Worm (Caenorhabditis elegans) whole organism, L2 larva: ENCODE results near the gene hizr-1.

Source experiments
- C34F6.9 ChIP-seq: fragments of 150-350 bp; optimal IDR thresholded peaks from 2 replicates; lab custom pipeline; 2014; ENCODE audit warnings: missing biosample characterization, missing genetic modification characterization
- Y55F3AM.14 ChIP-seq: fragments of 200-800 bp; sonication (Bioruptor generic); optimal IDR thresholded peaks from 2 replicates; lab custom pipeline; 2018; ENCODE audit warnings: mild to moderate bottlenecking, missing genetic modification characterization, missing compliant biosample characterization
- ZK546.5 ChIP-seq: sonication (generic microtip); optimal IDR thresholded peaks from 2 replicates; lab custom pipeline; 2017; ENCODE audit warnings: missing biosample characterization, missing genetic modification characterization
- alr-1 ChIP-seq: fragments of 150-350 bp; optimal IDR thresholded peaks from 2 replicates; lab custom pipeline; 2014; ENCODE audit warnings: missing biosample characterization, missing genetic modification characterization
- ama-1 ChIP-seq: fragments of 150-350 bp; optimal IDR thresholded peaks from 2 replicates; lab custom pipeline; 2018; ENCODE audit warnings: inconsistent platforms
- ceh-16 ChIP-seq: fragments of 150-350 bp; optimal IDR thresholded peaks from 2 replicates; lab custom pipeline; 2014; ENCODE audit warnings: missing biosample characterization, missing genetic modification characterization
- ceh-82 ChIP-seq: fragments of 150-350 bp; optimal IDR thresholded peaks from 2 replicates; lab custom pipeline; 2014; ENCODE audit warnings: missing biosample characterization, missing genetic modification characterization
- crh-2 ChIP-seq: sonication (generic microtip); optimal IDR thresholded peaks from 2 replicates; lab custom pipeline; 2017; ENCODE audit warnings: missing biosample characterization, missing genetic modification characterization
- dmd-4 ChIP-seq: sonication (generic microtip); optimal IDR thresholded peaks from 2 replicates; lab custom pipeline; 2017; ENCODE audit warnings: missing biosample characterization, missing genetic modification characterization
- egl-27 ChIP-seq: sonication (generic microtip); optimal IDR thresholded peaks from 3 replicates; lab custom pipeline; 2017; ENCODE audit warnings: missing biosample characterization, missing genetic modification reagents, missing genetic modification characterization
- elt-1 ChIP-seq: fragments of 150-350 bp; optimal IDR thresholded peaks from 2 replicates; lab custom pipeline; 2014; ENCODE audit warnings: missing biosample characterization, missing genetic modification characterization
- fos-1 ChIP-seq: fragments of 150-350 bp; optimal IDR thresholded peaks from 2 replicates; lab custom pipeline; 2014; ENCODE audit warnings: missing biosample characterization, missing genetic modification characterization
- gmeb-1 ChIP-seq: fragments of 150-350 bp; optimal IDR thresholded peaks from 2 replicates; lab custom pipeline; 2014; ENCODE audit warnings: missing biosample characterization, missing genetic modification characterization
- lin-13 ChIP-seq: fragments of 150-350 bp; optimal IDR thresholded peaks from 2 replicates; lab custom pipeline; 2014; ENCODE audit warnings: missing biosample characterization, missing genetic modification reagents, missing genetic modification characterization
- lin-39 ChIP-seq: fragments of 150-350 bp; optimal IDR thresholded peaks from 2 replicates; lab custom pipeline; 2014; ENCODE audit warnings: missing biosample characterization, missing genetic modification reagents, missing genetic modification characterization
- lsy-2 ChIP-seq, 2 experiments: fragments of 150-350 bp in 1 of 2; sonication (generic microtip) in 1 of 2; optimal IDR thresholded peaks; 2 replicates each; lab custom pipeline; 2014 to 2017; ENCODE audit warnings: missing biosample characterization in 2 of 2, missing genetic modification characterization in 2 of 2
- mab-5 ChIP-seq: fragments of 150-350 bp; optimal IDR thresholded peaks from 2 replicates; lab custom pipeline; 2014; ENCODE audit warnings: missing biosample characterization, missing genetic modification characterization
- mbf-1 ChIP-seq: sonication (generic microtip); optimal IDR thresholded peaks from 2 replicates; lab custom pipeline; 2017; ENCODE audit warnings: missing biosample characterization, missing genetic modification characterization
- nhr-10 ChIP-seq: sonication (generic microtip); optimal IDR thresholded peaks from 2 replicates; lab custom pipeline; 2017; ENCODE audit warnings: missing biosample characterization, missing genetic modification characterization
- nhr-11 ChIP-seq: fragments of 150-350 bp; optimal IDR thresholded peaks from 2 replicates; lab custom pipeline; 2014; ENCODE audit warnings: missing biosample characterization, missing genetic modification characterization
- nhr-129 ChIP-seq: fragments of 150-350 bp; optimal IDR thresholded peaks from 2 replicates; lab custom pipeline; 2014; ENCODE audit warnings: missing biosample characterization, missing genetic modification characterization
- nhr-21 ChIP-seq: fragments of 150-350 bp; optimal IDR thresholded peaks from 2 replicates; lab custom pipeline; 2014; ENCODE audit warnings: missing biosample characterization, missing genetic modification characterization
- nhr-237 ChIP-seq: fragments of 150-350 bp; optimal IDR thresholded peaks from 2 replicates; lab custom pipeline; 2014; ENCODE audit warnings: missing biosample characterization, missing genetic modification characterization
- nhr-6 ChIP-seq: fragments of 150-350 bp; optimal IDR thresholded peaks from 2 replicates; lab custom pipeline; 2014; ENCODE audit warnings: missing biosample characterization, missing genetic modification characterization
- peb-1 ChIP-seq: fragments of 150-350 bp; optimal IDR thresholded peaks from 2 replicates; lab custom pipeline; 2014; ENCODE audit warnings: missing biosample characterization, missing genetic modification characterization
- sem-4 ChIP-seq: fragments of 150-350 bp; optimal IDR thresholded peaks from 2 replicates; lab custom pipeline; 2014; ENCODE audit warnings: missing biosample characterization, missing genetic modification reagents, missing genetic modification characterization
- sma-3 ChIP-seq: sonication (generic microtip); optimal IDR thresholded peaks from 2 replicates; lab custom pipeline; 2016; ENCODE audit warnings: missing genetic modification reagents, missing genetic modification characterization, missing compliant biosample characterization
- sma-9 ChIP-seq, 2 experiments: fragments of 150-350 bp in 1 of 2; sonication (generic microtip) in 1 of 2; optimal IDR thresholded peaks; 2 replicates each; lab custom pipeline; 2014 to 2016; ENCODE audit warnings: missing genetic modification characterization in 2 of 2, mild to moderate bottlenecking in 1 of 2, missing biosample characterization in 1 of 2, missing compliant biosample characterization in 1 of 2, missing genetic modification reagents in 1 of 2, moderate library complexity in 1 of 2
- unc-39 ChIP-seq: fragments of 150-350 bp; optimal IDR thresholded peaks from 2 replicates; lab custom pipeline; 2014; ENCODE audit warnings: missing biosample characterization, missing genetic modification characterization
- unc-55 ChIP-seq: fragments of 150-350 bp; sonication (generic microtip); optimal IDR thresholded peaks from 3 replicates; lab custom pipeline; 2014; ENCODE audit warnings: missing biosample characterization, missing genetic modification reagents, missing genetic modification characterization
- unc-62 ChIP-seq: fragments of 150-350 bp; optimal IDR thresholded peaks from 2 replicates; lab custom pipeline; 2014; ENCODE audit warnings: missing biosample characterization, missing genetic modification reagents, missing genetic modification characterization
- zag-1 ChIP-seq: fragments of 150-350 bp; optimal IDR thresholded peaks from 2 replicates; lab custom pipeline; 2014; ENCODE audit warnings: missing biosample characterization, missing genetic modification characterization
- ztf-11 ChIP-seq: sonication (generic microtip); optimal IDR thresholded peaks from 2 replicates; lab custom pipeline; 2017; ENCODE audit warnings: missing biosample characterization, missing genetic modification characterization
- ztf-4 ChIP-seq: fragments of 150-350 bp; optimal IDR thresholded peaks from 2 replicates; lab custom pipeline; 2014; ENCODE audit warnings: missing biosample characterization, missing genetic modification characterization

hizr-1 gene

DNA sequence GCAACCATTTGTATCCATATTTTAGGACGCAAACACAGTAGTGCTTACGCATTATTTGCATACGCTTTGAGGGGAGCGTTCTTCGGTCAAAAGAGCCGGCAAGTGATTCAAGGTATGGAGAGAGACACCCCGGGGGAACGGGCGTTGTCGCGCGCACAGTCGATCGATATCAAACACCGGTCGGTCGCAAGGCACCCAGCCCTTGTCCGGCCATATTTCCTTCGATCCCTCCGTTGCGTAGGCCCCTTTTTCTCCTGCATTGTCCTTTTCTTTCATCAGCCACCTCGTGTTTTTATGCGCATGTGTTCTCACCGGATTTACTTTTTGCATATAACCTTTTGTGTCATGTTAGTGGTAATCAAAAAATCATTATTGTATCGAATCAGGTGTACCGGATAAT lies 47.9 kb downstream of the hizr-1 start:
- no peak for TF ChIP-seq dmd-4 (tag; lab: Kevin White, UChicago)
- TF ChIP-seq ZK546.5 (tag; lab: Kevin White, UChicago), result no peak
- TF ChIP-seq ztf-11, result no peak
- TF ChIP-seq ztf-4 (tag; lab: Kevin White, UChicago), result no peak
- TF ChIP-seq unc-39, result no peak
- no peak for TF ChIP-seq alr-1 (tag; lab: Kevin White, UChicago)
- no peak for TF ChIP-seq unc-62 (GFP tag; lab: Kevin White, UChicago)
- TF ChIP-seq ceh-82 (tag; lab: Kevin White, UChicago), result no peak
- no peak for TF ChIP-seq sem-4
- no peak for TF ChIP-seq nhr-237 (tag; lab: Kevin White, UChicago)
- TF ChIP-seq unc-55 (GFP tag; lab: Kevin White, UChicago), result no peak
- no peak for TF ChIP-seq ama-1 (lab: Kevin White, UChicago)
- TF ChIP-seq peb-1, result no peak

DNA sequence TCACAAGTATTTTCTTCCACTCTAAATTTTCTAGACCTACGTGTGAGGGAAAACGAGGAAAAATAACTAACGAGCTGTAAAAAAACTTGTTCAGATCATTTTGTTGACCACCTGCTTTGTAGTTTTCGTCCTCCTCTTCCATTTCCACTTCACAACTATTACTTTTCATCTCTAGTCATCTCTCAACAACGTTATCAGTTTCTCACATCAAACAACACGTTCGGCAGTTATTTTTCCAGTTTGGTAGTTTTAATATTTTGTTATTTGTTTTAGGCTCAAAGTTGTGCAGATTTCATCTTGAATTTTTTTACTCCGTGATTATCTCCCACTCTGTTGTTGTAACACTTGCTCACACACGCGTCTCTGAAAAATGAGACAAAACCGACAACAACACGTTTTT lies 49.0 kb downstream of the hizr-1 start:
- TF ChIP-seq crh-2 (tag; lab: Kevin White, UChicago) (no peak), dmd-4 (tag; lab: Kevin White, UChicago) (no peak), ceh-16 (tag; lab: Kevin White, UChicago) (no peak), C34F6.9 (no peak), egl-27 (tag; lab: Kevin White, UChicago) (no peak), nhr-6 (no peak), unc-62 (GFP tag; lab: Kevin White, UChicago) (no peak), ama-1 (lab: Kevin White, UChicago) (no peak), sma-3 (no peak), nhr-21 (no peak), Y55F3AM.14 (GFP tag; lab: Kevin White, UChicago) (no peak), zag-1 (no peak)

DNA sequence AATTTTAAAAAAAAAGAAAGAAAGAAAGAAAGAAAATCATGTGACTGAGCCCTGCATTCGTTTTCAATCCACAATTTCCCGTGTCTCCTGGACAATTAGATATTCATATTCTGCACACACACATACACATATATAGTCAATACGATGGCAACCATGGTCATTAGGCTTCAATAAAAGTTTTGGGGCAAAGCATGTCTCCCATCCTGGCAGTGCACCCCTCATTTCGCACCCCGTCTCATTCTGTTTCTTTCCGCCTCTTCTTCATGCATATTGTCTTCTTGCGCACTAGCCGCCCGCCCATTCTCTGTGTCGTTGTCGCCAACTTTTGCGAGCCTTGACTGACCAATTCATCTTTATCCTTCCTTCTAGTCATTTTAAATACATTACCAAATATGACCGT lies 49.6 kb downstream of the hizr-1 start:
- TF ChIP-seq fos-1 (tag; lab: Kevin White, UChicago) (no peak), gmeb-1 (no peak), mab-5 (no peak), elt-1 (tag; lab: Kevin White, UChicago) (no peak), mbf-1 (tag; lab: Kevin White, UChicago) (no peak), nhr-129 (peak; percentile 9)

DNA sequence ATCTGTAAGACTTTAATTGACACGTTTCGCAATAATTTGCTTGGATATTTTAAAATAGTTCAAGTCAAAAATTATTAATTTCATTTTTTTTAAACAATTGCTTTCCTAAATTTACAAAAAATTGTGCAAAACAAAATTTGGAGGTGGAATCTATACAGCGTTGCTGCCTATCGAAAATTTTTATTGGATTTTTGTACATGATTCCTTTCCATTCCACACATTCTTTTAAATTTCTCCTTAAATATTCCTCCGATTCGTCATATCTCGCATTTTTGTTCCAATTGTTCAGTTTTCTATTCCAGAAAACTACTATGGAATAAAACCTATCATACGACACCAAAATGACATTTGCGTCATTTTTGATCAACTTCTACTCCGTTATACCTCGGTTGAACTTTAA lies 50.3 kb downstream of the hizr-1 start, which contains the start of gene ttyh-1:
Gene ttyh-1 (plus strand): TSS at position 301 of the 400 bp plus-strand sequence.
- no peak for TF ChIP-seq nhr-6
- TF ChIP-seq gmeb-1, result no peak
- no peak for TF ChIP-seq egl-27 (tag; lab: Kevin White, UChicago)
- TF ChIP-seq lin-13 (GFP tag; lab: Kevin White, UChicago), result no peak
- TF ChIP-seq elt-1 (tag; lab: Kevin White, UChicago), result no peak
- no peak for TF ChIP-seq sma-9 (GFP tag; optimal IDR thresholded peaks at IDR 0.05; lab: Kevin White, UChicago)
- TF ChIP-seq sma-9 (tag; optimal IDR thresholded peaks at IDR 0.05; lab: Kevin White, UChicago), result no peak
- no peak for TF ChIP-seq sma-3
- no peak for TF ChIP-seq ZK546.5 (tag; lab: Kevin White, UChicago)
- TF ChIP-seq nhr-129, result no peak
- no peak for TF ChIP-seq dmd-4 (tag; lab: Kevin White, UChicago)
- no peak for TF ChIP-seq nhr-237 (tag; lab: Kevin White, UChicago)
- TF ChIP-seq lsy-2 (tag; optimal IDR thresholded peaks at IDR 0.05; lab: Kevin White, UChicago), result no peak
- no peak for TF ChIP-seq alr-1 (tag; lab: Kevin White, UChicago)

DNA sequence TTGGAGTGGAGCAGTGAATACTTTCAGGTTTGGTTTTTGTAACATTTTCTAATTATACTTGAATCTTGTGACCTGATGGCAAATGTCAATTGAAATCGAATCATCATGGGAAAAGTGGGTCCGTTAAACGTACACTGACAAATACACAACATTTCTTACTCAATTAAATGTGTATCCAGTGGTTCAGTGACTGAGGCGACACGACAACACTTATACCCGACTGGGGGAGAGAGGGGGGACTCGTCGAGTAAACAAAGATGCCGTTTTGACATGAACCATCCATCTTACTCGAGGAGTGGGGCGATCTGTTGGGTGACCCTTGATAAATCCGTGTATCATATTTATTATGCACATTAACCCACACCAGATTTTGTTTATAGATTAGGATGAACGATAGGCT lies 50.8 kb downstream of the hizr-1 start:
- TF ChIP-seq nhr-10 (no peak), sem-4 (no peak), nhr-129 (peak; percentile 36), unc-62 (GFP tag; lab: Kevin White, UChicago) (no peak), lsy-2 (tag; optimal IDR thresholded peaks at IDR 0.05; lab: Kevin White, UChicago) (peak in 1 of 2 experiments; percentile 18), mab-5 (peak; percentile 23), zag-1 (no peak), nhr-21 (no peak), nhr-11 (tag; lab: Kevin White, UChicago) (no peak), ztf-4 (tag; lab: Kevin White, UChicago) (no peak), peb-1 (no peak), ama-1 (lab: Kevin White, UChicago) (no peak), lin-39 (tag; lab: Kevin White, UChicago) (no peak), nhr-6 (no peak)
